Worm (Caenorhabditis elegans) whole organism, late embryonic: ENCODE measurements around the gene gbh-1.

Source experiments
- T23F11.4 ChIP-seq: fragments of 200-800 bp; sonication (Bioruptor generic); optimal IDR thresholded peaks from 2 replicates; lab custom pipeline; 2018; ENCODE audit warnings: mild to moderate bottlenecking, missing genetic modification characterization, missing compliant biosample characterization
- ama-1 ChIP-seq: fragments of 150-350 bp; optimal IDR thresholded peaks from 2 replicates; lab custom pipeline; 2014
- dve-1 ChIP-seq: sonication (generic microtip); optimal IDR thresholded peaks from 2 replicates; lab custom pipeline; 2017; ENCODE audit warnings: antibody characterized with exemption, mild to moderate bottlenecking, missing genetic modification characterization, missing compliant biosample characterization
- fkh-6 ChIP-seq: sonication (generic microtip); optimal IDR thresholded peaks from 2 replicates; lab custom pipeline; 2016; ENCODE audit warnings: missing genetic modification characterization, missing compliant biosample characterization
- hlh-8 ChIP-seq: sonication (generic microtip); optimal IDR thresholded peaks from 2 replicates; lab custom pipeline; 2016; ENCODE audit warnings: missing genotype, missing genetic modification characterization, missing compliant biosample characterization
- pag-3 ChIP-seq: sonication (generic microtip); optimal IDR thresholded peaks from 2 replicates; lab custom pipeline; 2016; ENCODE audit warnings: missing compliant biosample characterization, missing genetic modification characterization, borderline replicate concordance
- pha-4 ChIP-seq: fragments of 150-350 bp; optimal IDR thresholded peaks from 2 replicates; lab custom pipeline; 2018; ENCODE audit warnings: missing biosample characterization, missing genetic modification reagents, missing genetic modification characterization
- pqm-1 ChIP-seq: sonication (generic microtip); optimal IDR thresholded peaks from 2 replicates; lab custom pipeline; 2016; ENCODE audit warnings: missing genetic modification characterization, missing compliant biosample characterization
- unc-55 ChIP-seq: sonication (generic microtip); optimal IDR thresholded peaks from 2 replicates; lab custom pipeline; 2017; ENCODE audit warnings: missing biosample characterization, missing genetic modification reagents, missing genetic modification characterization

DNA sequence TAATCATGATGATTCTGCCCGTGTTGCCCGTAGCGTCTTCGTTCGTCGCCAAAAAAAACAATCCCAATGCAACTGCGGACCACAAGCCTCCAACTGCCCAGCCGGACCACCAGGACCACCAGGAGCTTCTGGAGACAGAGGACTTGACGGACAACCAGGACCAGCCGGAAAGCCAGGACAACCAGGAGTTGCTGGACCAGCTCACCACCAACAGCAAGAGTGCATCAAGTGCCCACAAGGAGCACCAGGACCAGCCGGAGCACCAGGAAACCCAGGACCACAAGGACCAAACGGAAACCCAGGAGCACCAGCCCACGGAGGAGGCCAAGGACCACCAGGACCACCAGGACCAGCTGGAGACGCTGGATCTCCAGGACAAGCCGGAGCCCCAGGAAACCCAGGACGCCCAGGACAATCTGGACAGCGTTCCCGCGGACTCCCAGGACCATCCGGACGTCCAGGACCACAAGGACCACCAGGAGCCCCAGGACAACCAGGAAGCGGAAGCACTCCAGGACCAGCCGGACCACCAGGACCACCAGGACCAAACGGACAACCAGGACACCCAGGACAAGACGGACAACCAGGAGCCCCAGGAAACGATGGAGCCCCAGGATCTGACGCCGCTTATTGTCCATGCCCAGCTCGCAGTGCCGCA lies 14.0 kb upstream of the gbh-1 start:
- TF ChIP-seq fkh-6 = no peak
- TF ChIP-seq hlh-8 (tag; lab: Kevin White, UChicago) = no peak
- TF ChIP-seq ama-1 (lab: Kevin White, UChicago) = no peak
- no peak for TF ChIP-seq dve-1
- TF ChIP-seq unc-55 = no peak
- no peak for TF ChIP-seq T23F11.4 (GFP tag; lab: Kevin White, UChicago)
- TF ChIP-seq pag-3 (tag; lab: Kevin White, UChicago) = no peak
- no peak for TF ChIP-seq pha-4 (tag; lab: Kevin White, UChicago)
- no peak for TF ChIP-seq pqm-1 (tag; lab: Kevin White, UChicago)
